Fruit fly (Drosophila melanogaster): Measurements from ENCODE around the gene CG7564.

- TF ChIP-seq Crg-1 (GFP tag; optimal IDR thresholded peaks at IDR 0.05) (no peak), CG7045 (GFP tag; optimal IDR thresholded peaks at IDR 0.05) (no peak), CG33017 (tag; optimal IDR thresholded peaks at IDR 0.05) (no peak)
These were observed 22.5 kb upstream of the CG7564 start for dm6 chr3L:17491646-17492045.

All from whole organism, adult.